Fruit fly (Drosophila melanogaster) whole organism, embryonic: ENCODE data around the gene Mf.

Experiments
- ATbp ChIP-seq: fragments of 200-800 bp; sonication (Bioruptor generic); optimal IDR thresholded peaks from 2 replicates; lab custom pipeline; 2017; ENCODE audit warnings: missing biosample characterization, mild to moderate bottlenecking, missing genetic modification characterization, missing genetic modification reagents
- Atf-2 ChIP-seq: fragments of 200-800 bp; sonication (Bioruptor generic); optimal IDR thresholded peaks from 2 replicates; lab custom pipeline; 2016; ENCODE audit warnings: missing biosample characterization, missing genetic modification characterization
- CG10267 ChIP-seq: fragments of 200-800 bp; sonication (Bioruptor generic); optimal IDR thresholded peaks from 2 replicates; lab custom pipeline; 2018; ENCODE audit warnings: missing biosample characterization, mild to moderate bottlenecking, missing genetic modification characterization, moderate library complexity
- CG12659 ChIP-seq: fragments of 200-800 bp; sonication (Bioruptor generic); optimal IDR thresholded peaks from 3 replicates; lab custom pipeline; 2017; ENCODE audit warnings: mild to moderate bottlenecking, missing biosample characterization, missing genetic modification reagents, missing genetic modification characterization
- CG15269 ChIP-seq: fragments of 200-800 bp; sonication (Bioruptor generic); optimal IDR thresholded peaks from 2 replicates; lab custom pipeline; 2018; ENCODE audit warnings: missing biosample characterization, mild to moderate bottlenecking, missing genetic modification characterization, moderate library complexity
- CG1602 ChIP-seq: fragments of 200-800 bp; sonication (Bioruptor generic); optimal IDR thresholded peaks from 3 replicates; lab custom pipeline; 2016; ENCODE audit warnings: missing biosample characterization, missing genetic modification characterization
- CG18262 ChIP-seq: fragments of 200-800 bp; optimal IDR thresholded peaks from 3 replicates; lab custom pipeline; 2019; ENCODE audit warnings: missing biosample characterization, mild to moderate bottlenecking, missing genetic modification characterization, moderate library complexity
- CG32772 ChIP-seq: fragments of 200-800 bp; sonication (Bioruptor generic); IDR thresholded peaks from 2 replicates; pipeline ENCODE4 v1.3.6; 2022; ENCODE audit warnings: missing biosample characterization, missing genetic modification characterization
- CG4282 ChIP-seq: fragments of 200-800 bp; sonication (Bioruptor generic); optimal IDR thresholded peaks from 2 replicates; lab custom pipeline; 2016; ENCODE audit warnings: missing biosample characterization, missing genetic modification characterization
- CG4328 ChIP-seq: fragments of 200-800 bp; sonication (Bioruptor generic); optimal IDR thresholded peaks from 3 replicates; lab custom pipeline; 2017; ENCODE audit warnings: missing biosample characterization, missing genetic modification reagents, missing genetic modification characterization
- CG4360 ChIP-seq: fragments of 200-800 bp; sonication (Bioruptor generic); IDR thresholded peaks from 2 replicates; pipeline ENCODE4 v1.3.6; 2022; ENCODE audit warnings: missing biosample characterization, missing genetic modification characterization
- CG4820 ChIP-seq: fragments of 200-800 bp; sonication (Bioruptor generic); optimal IDR thresholded peaks from 3 replicates; lab custom pipeline; 2016; ENCODE audit warnings: missing biosample characterization, missing genetic modification characterization
- CG5245 ChIP-seq: fragments of 200-800 bp; sonication (Bioruptor generic); optimal IDR thresholded peaks from 3 replicates; lab custom pipeline; 2016; ENCODE audit warnings: missing biosample characterization, missing genetic modification characterization
- CG7928 ChIP-seq: fragments of 200-800 bp; sonication (Bioruptor generic); optimal IDR thresholded peaks from 2 replicates; lab custom pipeline; 2017; ENCODE audit warnings: missing biosample characterization, mild to moderate bottlenecking, missing genetic modification characterization
- CHES-1-like ChIP-seq: fragments of 200-800 bp; sonication (Bioruptor generic); optimal IDR thresholded peaks from 2 replicates; lab custom pipeline; 2016; ENCODE audit warnings: missing biosample characterization, missing genetic modification characterization
- CTCF ChIP-seq: fragments of 200-800 bp; sonication (Bioruptor generic); optimal IDR thresholded peaks from 2 replicates; lab custom pipeline; 2017; ENCODE audit warnings: missing biosample characterization, mild to moderate bottlenecking, missing genetic modification characterization, moderate library complexity
- Ets65A ChIP-seq: fragments of 200-800 bp; sonication (Bioruptor generic); peaks from one replicate; lab custom pipeline; 2016; ENCODE audit warnings: missing biosample characterization, missing genetic modification characterization
- Fer3 ChIP-seq: fragments of 200-800 bp; sonication (Bioruptor generic); optimal IDR thresholded peaks from 2 replicates; lab custom pipeline; 2018; ENCODE audit warnings: missing biosample characterization, mild to moderate bottlenecking, missing genetic modification characterization, moderate library complexity
- Gug ChIP-seq: fragments of 200-800 bp; sonication (Bioruptor generic); IDR thresholded peaks from 4 replicates; pipeline ENCODE4 v1.3.6; 2022; ENCODE audit warnings: missing biosample characterization, missing genetic modification characterization
- Med ChIP-seq: fragments of 200-800 bp; sonication (Bioruptor generic); peaks from one replicate; lab custom pipeline; 2016; ENCODE audit warnings: missing biosample characterization, missing genetic modification characterization, mild to moderate bottlenecking, inconsistent platforms, moderate library complexity
- NFAT ChIP-seq: fragments of 200-800 bp; sonication (Bioruptor generic); IDR thresholded peaks from 2 replicates; pipeline ENCODE4 v1.3.6; 2022; ENCODE audit warnings: missing biosample characterization, missing genetic modification characterization
- PHDP ChIP-seq: fragments of 200-800 bp; sonication (Bioruptor generic); optimal IDR thresholded peaks from 3 replicates; lab custom pipeline; 2018; ENCODE audit warnings: missing biosample characterization, mild to moderate bottlenecking, missing genetic modification characterization, moderate library complexity
- Pdp1 ChIP-seq, 2 experiments: fragments of 200-800 bp; sonication (Bioruptor generic); optimal IDR thresholded peaks; 3 replicates each; lab custom pipeline; 2016; ENCODE audit warnings: missing biosample characterization in 2 of 2, missing genetic modification characterization in 2 of 2, mild to moderate bottlenecking in 1 of 2, moderate library complexity in 1 of 2
- Sry-β ChIP-seq: fragments of 200-800 bp; sonication (Bioruptor generic); optimal IDR thresholded peaks from 2 replicates; lab custom pipeline; 2018; ENCODE audit warnings: missing biosample characterization, mild to moderate bottlenecking, missing genetic modification characterization, moderate library complexity
- Sry-δ ChIP-seq: fragments of 200-800 bp; sonication (Bioruptor generic); optimal IDR thresholded peaks from 2 replicates; lab custom pipeline; 2016; ENCODE audit warnings: missing biosample characterization, missing genetic modification characterization
- TFAM ChIP-seq: fragments of 200-800 bp; sonication (Bioruptor generic); optimal IDR thresholded peaks from 2 replicates; lab custom pipeline; 2017; ENCODE audit warnings: missing biosample characterization, missing genetic modification characterization, inconsistent platforms
- abd-A ChIP-seq: fragments of 200-800 bp; sonication (Bioruptor generic); optimal IDR thresholded peaks from 3 replicates; lab custom pipeline; 2019; ENCODE audit warnings: missing biosample characterization, mild to moderate bottlenecking, missing genetic modification characterization, moderate library complexity
- bigmax ChIP-seq: fragments of 200-800 bp; sonication (Bioruptor generic); optimal IDR thresholded peaks from 2 replicates; lab custom pipeline; 2018; ENCODE audit warnings: missing biosample characterization, mild to moderate bottlenecking, missing genetic modification characterization
- chinmo ChIP-seq: fragments of 200-800 bp; sonication (Bioruptor generic); IDR thresholded peaks from 4 replicates; pipeline ENCODE4 v1.3.6; 2022; ENCODE audit warnings: missing biosample characterization, missing genetic modification characterization; ENCODE audit not compliant: partially characterized antibody
- cwo ChIP-seq: fragments of 200-800 bp; sonication (Bioruptor generic); optimal IDR thresholded peaks from 3 replicates; lab custom pipeline; 2017; ENCODE audit warnings: missing biosample characterization, missing genetic modification characterization, mild to moderate bottlenecking, moderate library complexity, missing genetic modification reagents
- dpn ChIP-seq, 2 experiments: fragments of 200-800 bp; sonication (Bioruptor generic); optimal IDR thresholded peaks; 3 replicates each; lab custom pipeline; 2016; ENCODE audit warnings: missing biosample characterization in 2 of 2, missing genetic modification characterization in 2 of 2
- grau ChIP-seq: fragments of 200-800 bp; optimal IDR thresholded peaks from 3 replicates; lab custom pipeline; 2019; ENCODE audit warnings: missing biosample characterization, mild to moderate bottlenecking, missing genetic modification characterization, moderate library complexity
- gsb ChIP-seq: fragments of 200-800 bp; sonication (Bioruptor generic); IDR thresholded peaks from 2 replicates; pipeline ENCODE4 v1.3.6; 2022; ENCODE audit warnings: missing biosample characterization, missing genetic modification characterization
- insv ChIP-seq, 2 experiments: fragments of 200-800 bp; sonication (Bioruptor generic); optimal IDR thresholded peaks; 3 replicates each; lab custom pipeline; 2016 to 2018; ENCODE audit warnings: missing biosample characterization in 2 of 2, missing genetic modification characterization in 2 of 2
- lilli ChIP-seq: fragments of 200-800 bp; sonication (Bioruptor generic); optimal IDR thresholded peaks from 3 replicates; lab custom pipeline; 2016; ENCODE audit warnings: missing biosample characterization, missing genetic modification characterization
- oc ChIP-seq: fragments of 200-800 bp; sonication (Bioruptor generic); optimal IDR thresholded peaks from 2 replicates; lab custom pipeline; 2018; ENCODE audit warnings: missing biosample characterization, mild to moderate bottlenecking, missing genetic modification characterization, moderate library complexity
- phol ChIP-seq: fragments of 200-800 bp; sonication (Bioruptor generic); optimal IDR thresholded peaks from 3 replicates; lab custom pipeline; 2018; ENCODE audit warnings: missing biosample characterization, mild to moderate bottlenecking, missing genetic modification characterization, moderate library complexity
- row ChIP-seq: fragments of 200-800 bp; sonication (Bioruptor generic); IDR thresholded peaks from 3 replicates; pipeline ENCODE4 v1.3.6; 2022; ENCODE audit warnings: missing biosample characterization, missing genetic modification characterization
- sd ChIP-seq: fragments of 200-800 bp; sonication (Bioruptor generic); optimal IDR thresholded peaks from 3 replicates; lab custom pipeline; 2018; ENCODE audit warnings: missing biosample characterization, mild to moderate bottlenecking, missing genetic modification characterization, moderate library complexity
- sob ChIP-seq: fragments of 200-800 bp; sonication (Bioruptor generic); IDR thresholded peaks from 2 replicates; pipeline ENCODE4 v1.3.6; 2022; ENCODE audit warnings: missing biosample characterization, missing genetic modification characterization
- sqz ChIP-seq: fragments of 200-800 bp; sonication (Bioruptor generic); optimal IDR thresholded peaks from 3 replicates; lab custom pipeline; 2018; ENCODE audit warnings: missing biosample characterization, mild to moderate bottlenecking, missing genetic modification characterization
- sr ChIP-seq: fragments of 200-800 bp; sonication (Bioruptor generic); IDR thresholded peaks from 3 replicates; pipeline ENCODE4 v1.3.6; 2022; ENCODE audit warnings: missing biosample characterization, missing genetic modification characterization
- tgo ChIP-seq: fragments of 200-800 bp; sonication (Bioruptor generic); IDR thresholded peaks from 3 replicates; pipeline ENCODE4 v1.3.6; 2022; ENCODE audit warnings: missing biosample characterization, missing genetic modification characterization
- tio ChIP-seq: fragments of 200-800 bp; sonication (Bioruptor generic); optimal IDR thresholded peaks from 2 replicates; lab custom pipeline; 2017; ENCODE audit warnings: missing biosample characterization, missing genetic modification characterization, inconsistent platforms
- vvl ChIP-seq: fragments of 200-800 bp; sonication (Bioruptor generic); IDR thresholded peaks from 2 replicates; pipeline ENCODE4 v1.3.6; 2022; ENCODE audit warnings: missing biosample characterization, missing genetic modification characterization

The Mf gene

dm6 chr3R:15128060-15128459, 53.2 kb downstream of the Mf start (continued):
- TF ChIP-seq vvl = peak; percentile 92
- TF ChIP-seq CG7928 (GFP tag; lab: Kevin White, UChicago) = no peak
- no peak for TF ChIP-seq tio
- TF ChIP-seq Fer3 (tag; lab: Kevin White, UChicago) = no peak
- no peak for TF ChIP-seq Sry-δ (GFP tag; lab: Kevin White, UChicago)
- TF ChIP-seq Med (GFP tag; lab: Kevin White, UChicago) = peak; percentile 62
- no peak for TF ChIP-seq sob (GFP tag; lab: Robert Waterston, UW)
- TF ChIP-seq NFAT (GFP tag; lab: Robert Waterston, UW) = no peak
- no peak for TF ChIP-seq CTCF (GFP tag; lab: Kevin White, UChicago)
- TF ChIP-seq TFAM = no peak
- TF ChIP-seq, all 482 proteins: peak for 3

DNA sequence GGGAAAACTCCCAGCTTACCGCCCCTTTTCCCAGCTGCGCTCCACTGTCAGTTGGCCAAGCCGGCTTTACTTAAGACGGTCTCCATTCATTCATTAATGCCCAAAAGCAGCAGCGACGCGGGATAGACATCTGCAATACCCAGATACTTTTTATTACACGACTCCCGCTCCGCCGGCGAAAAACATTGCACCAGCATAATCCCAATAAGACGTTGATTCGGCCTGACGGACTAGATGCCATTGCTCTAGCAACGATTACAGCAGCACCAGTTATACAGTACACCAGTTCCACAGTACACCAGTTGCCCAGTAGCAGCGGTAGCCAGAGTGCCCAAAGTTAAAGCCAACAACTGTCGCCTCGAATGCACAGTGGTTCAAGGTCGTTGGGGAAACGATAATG, 55.5 kb downstream of the Mf start:
- TF ChIP-seq oc (tag; lab: Kevin White, UChicago) (peak; percentile 83), grau (tag; lab: Kevin White, UChicago) (no peak), CG12659 (no peak), Atf-2 (GFP tag; lab: Kevin White, UChicago) (no peak), CG4820 (GFP tag; lab: Kevin White, UChicago) (no peak), gsb (GFP tag; lab: Robert Waterston, UW) (peak; percentile 21; the same call in 1 of the 2 replicates), ATbp (GFP tag; lab: Kevin White, UChicago) (no peak), CG5245 (no peak), cwo (GFP tag; lab: Kevin White, UChicago) (no peak), bigmax (GFP tag; lab: Kevin White, UChicago) (no peak), Gug (no peak), CHES-1-like (GFP tag; lab: Kevin White, UChicago) (no peak), CG15269 (no peak), CG4282 (GFP tag; lab: Kevin White, UChicago) (no peak), row (GFP tag; lab: Robert Waterston, UW) (no peak), sqz (GFP tag; lab: Kevin White, UChicago) (no peak), dpn (GFP tag; optimal IDR thresholded peaks at IDR 0.05; lab: Kevin White, UChicago) (no peak), CG4360 (GFP tag; lab: Robert Waterston, UW) (0 out of 2 replicates have a peak, but pooled peaks have one; percentile 14), PHDP (tag; lab: Kevin White, UChicago) (no peak), CG10267 (tag; lab: Kevin White, UChicago) (no peak), insv (GFP tag; optimal IDR thresholded peaks at IDR 0.05; lab: Kevin White, UChicago) (no peak), Ets65A (peak; percentile 61), CG18262 (tag; lab: Kevin White, UChicago) (no peak), phol (tag; lab: Kevin White, UChicago) (no peak)

DNA sequence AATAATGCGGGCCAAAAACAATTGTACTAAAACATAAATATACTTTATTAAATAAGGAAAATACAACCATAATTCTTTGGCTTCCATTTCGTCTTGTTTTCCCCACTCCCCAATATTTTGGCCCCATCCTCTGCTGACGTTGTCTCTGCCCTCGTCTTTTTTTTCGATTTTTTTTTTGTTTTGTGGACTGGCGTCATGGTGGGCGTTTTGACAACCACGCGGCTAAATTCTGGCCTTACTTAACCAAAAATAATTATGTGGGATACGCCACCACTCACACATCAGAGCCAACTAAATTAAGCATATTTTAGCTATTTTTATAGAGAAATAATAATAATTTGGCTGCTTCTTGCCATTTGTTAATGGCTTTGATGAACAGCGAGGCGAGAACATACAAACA, 56.8 kb downstream of the Mf start:
- no peak for TF ChIP-seq tgo (GFP tag; lab: Robert Waterston, UW)
- peak; percentile 43 for TF ChIP-seq CG4328 (GFP tag; lab: Kevin White, UChicago)
- TF ChIP-seq Sry-β (GFP tag; lab: Kevin White, UChicago) = no peak
- TF ChIP-seq CG32772 (GFP tag; lab: Robert Waterston, UW) = peak; percentile 54
- TF ChIP-seq lilli = no peak
- no peak for TF ChIP-seq CG1602 (GFP tag; lab: Kevin White, UChicago)
- peak; percentile 99 for TF ChIP-seq sr (GFP tag; lab: Robert Waterston, UW)
- 0 out of 4 replicates have a peak, but pooled peaks have one; percentile 41 for TF ChIP-seq chinmo (GFP tag; lab: Robert Waterston, UW)
- peak; percentile 36 for TF ChIP-seq abd-A (tag; lab: Kevin White, UChicago)
- TF ChIP-seq Pdp1 (GFP tag; optimal IDR thresholded peaks at IDR 0.05; lab: Kevin White, UChicago) = peak in 1 of 2 experiments; percentile 15
- no peak for TF ChIP-seq vvl
- peak; percentile 81 for TF ChIP-seq sd
- TF ChIP-seq, all 482 proteins: peak for 7
